Worm (Caenorhabditis elegans) whole organism, L2 larva: ENCODE measurements around the gene tps-1.

Source experiments
- C34F6.9 ChIP-seq: fragments of 150-350 bp; optimal IDR thresholded peaks from 2 replicates; lab custom pipeline; 2014; ENCODE audit warnings: missing biosample characterization, missing genetic modification characterization
- F13H6.1 ChIP-seq: sonication (generic microtip); optimal IDR thresholded peaks from 2 replicates; lab custom pipeline; 2016; ENCODE audit warnings: missing genetic modification characterization, missing compliant biosample characterization
- R02D3.7 ChIP-seq: fragments of 150-350 bp; optimal IDR thresholded peaks from 2 replicates; lab custom pipeline; 2014; ENCODE audit warnings: missing biosample characterization, missing genetic modification characterization
- Y55F3AM.14 ChIP-seq: fragments of 200-800 bp; sonication (Bioruptor generic); optimal IDR thresholded peaks from 2 replicates; lab custom pipeline; 2018; ENCODE audit warnings: mild to moderate bottlenecking, missing genetic modification characterization, missing compliant biosample characterization
- ZK546.5 ChIP-seq: sonication (generic microtip); optimal IDR thresholded peaks from 2 replicates; lab custom pipeline; 2017; ENCODE audit warnings: missing biosample characterization, missing genetic modification characterization
- alr-1 ChIP-seq: fragments of 150-350 bp; optimal IDR thresholded peaks from 2 replicates; lab custom pipeline; 2014; ENCODE audit warnings: missing biosample characterization, missing genetic modification characterization
- aly-2 ChIP-seq: fragments of 150-350 bp; optimal IDR thresholded peaks from 2 replicates; lab custom pipeline; 2014; ENCODE audit warnings: missing biosample characterization, missing genetic modification characterization
- ama-1 ChIP-seq: fragments of 150-350 bp; optimal IDR thresholded peaks from 2 replicates; lab custom pipeline; 2018; ENCODE audit warnings: inconsistent platforms
- blmp-1 ChIP-seq: sonication (generic microtip); optimal IDR thresholded peaks from 2 replicates; lab custom pipeline; 2017; ENCODE audit warnings: missing genetic modification characterization, mild to moderate bottlenecking, missing compliant biosample characterization, antibody characterized with exemption, moderate library complexity; ENCODE audit not compliant: insufficient read depth
- ceh-16 ChIP-seq: fragments of 150-350 bp; optimal IDR thresholded peaks from 2 replicates; lab custom pipeline; 2014; ENCODE audit warnings: missing biosample characterization, missing genetic modification characterization
- ceh-82 ChIP-seq: fragments of 150-350 bp; optimal IDR thresholded peaks from 2 replicates; lab custom pipeline; 2014; ENCODE audit warnings: missing biosample characterization, missing genetic modification characterization
- crh-2 ChIP-seq: sonication (generic microtip); optimal IDR thresholded peaks from 2 replicates; lab custom pipeline; 2017; ENCODE audit warnings: missing biosample characterization, missing genetic modification characterization
- dmd-4 ChIP-seq: sonication (generic microtip); optimal IDR thresholded peaks from 2 replicates; lab custom pipeline; 2017; ENCODE audit warnings: missing biosample characterization, missing genetic modification characterization
- egl-27 ChIP-seq: sonication (generic microtip); optimal IDR thresholded peaks from 3 replicates; lab custom pipeline; 2017; ENCODE audit warnings: missing biosample characterization, missing genetic modification reagents, missing genetic modification characterization
- elt-1 ChIP-seq: fragments of 150-350 bp; optimal IDR thresholded peaks from 2 replicates; lab custom pipeline; 2014; ENCODE audit warnings: missing biosample characterization, missing genetic modification characterization
- elt-3 ChIP-seq: sonication (generic microtip); optimal IDR thresholded peaks from 2 replicates; lab custom pipeline; 2017; ENCODE audit warnings: missing biosample characterization, missing genetic modification characterization
- fos-1 ChIP-seq: fragments of 150-350 bp; optimal IDR thresholded peaks from 2 replicates; lab custom pipeline; 2014; ENCODE audit warnings: missing biosample characterization, missing genetic modification characterization
- gmeb-1 ChIP-seq: fragments of 150-350 bp; optimal IDR thresholded peaks from 2 replicates; lab custom pipeline; 2014; ENCODE audit warnings: missing biosample characterization, missing genetic modification characterization
- lin-11 ChIP-seq: fragments of 150-350 bp; sonication (generic microtip); optimal IDR thresholded peaks from 2 replicates; lab custom pipeline; 2014; ENCODE audit warnings: missing biosample characterization, missing genetic modification characterization, inconsistent platforms, mixed read lengths
- lin-13 ChIP-seq: fragments of 150-350 bp; optimal IDR thresholded peaks from 2 replicates; lab custom pipeline; 2014; ENCODE audit warnings: missing biosample characterization, missing genetic modification reagents, missing genetic modification characterization
- lin-39 ChIP-seq: fragments of 150-350 bp; optimal IDR thresholded peaks from 2 replicates; lab custom pipeline; 2014; ENCODE audit warnings: missing biosample characterization, missing genetic modification reagents, missing genetic modification characterization
- lsy-2 ChIP-seq, 2 experiments: fragments of 150-350 bp in 1 of 2; sonication (generic microtip) in 1 of 2; optimal IDR thresholded peaks; 2 replicates each; lab custom pipeline; 2014 to 2017; ENCODE audit warnings: missing biosample characterization in 2 of 2, missing genetic modification characterization in 2 of 2
- mab-5 ChIP-seq: fragments of 150-350 bp; optimal IDR thresholded peaks from 2 replicates; lab custom pipeline; 2014; ENCODE audit warnings: missing biosample characterization, missing genetic modification characterization
- mbf-1 ChIP-seq: sonication (generic microtip); optimal IDR thresholded peaks from 2 replicates; lab custom pipeline; 2017; ENCODE audit warnings: missing biosample characterization, missing genetic modification characterization
- mdl-1 ChIP-seq, 2 experiments: fragments of 150-350 bp in 1 of 2; sonication (generic microtip) in 1 of 2; optimal IDR thresholded peaks; 2 replicates each; lab custom pipeline; 2017; ENCODE audit warnings: missing biosample characterization in 2 of 2, missing genetic modification characterization in 2 of 2
- nhr-10 ChIP-seq: sonication (generic microtip); optimal IDR thresholded peaks from 2 replicates; lab custom pipeline; 2017; ENCODE audit warnings: missing biosample characterization, missing genetic modification characterization
- nhr-11 ChIP-seq: fragments of 150-350 bp; optimal IDR thresholded peaks from 2 replicates; lab custom pipeline; 2014; ENCODE audit warnings: missing biosample characterization, missing genetic modification characterization
- nhr-12 ChIP-seq: fragments of 150-350 bp; optimal IDR thresholded peaks from 2 replicates; lab custom pipeline; 2014; ENCODE audit warnings: missing biosample characterization, missing genetic modification characterization
- nhr-129 ChIP-seq: fragments of 150-350 bp; optimal IDR thresholded peaks from 2 replicates; lab custom pipeline; 2014; ENCODE audit warnings: missing biosample characterization, missing genetic modification characterization
- nhr-21 ChIP-seq: fragments of 150-350 bp; optimal IDR thresholded peaks from 2 replicates; lab custom pipeline; 2014; ENCODE audit warnings: missing biosample characterization, missing genetic modification characterization
- nhr-23 ChIP-seq: fragments of 150-350 bp; optimal IDR thresholded peaks from 2 replicates; lab custom pipeline; 2014; ENCODE audit warnings: missing biosample characterization, missing genetic modification reagents, missing genetic modification characterization
- nhr-237 ChIP-seq: fragments of 150-350 bp; optimal IDR thresholded peaks from 2 replicates; lab custom pipeline; 2014; ENCODE audit warnings: missing biosample characterization, missing genetic modification characterization
- nhr-25 ChIP-seq: fragments of 150-350 bp; sonication (generic microtip); optimal IDR thresholded peaks from 3 replicates; lab custom pipeline; 2014; ENCODE audit warnings: missing biosample characterization, missing genetic modification characterization
- nhr-6 ChIP-seq: fragments of 150-350 bp; optimal IDR thresholded peaks from 2 replicates; lab custom pipeline; 2014; ENCODE audit warnings: missing biosample characterization, missing genetic modification characterization
- nhr-77 ChIP-seq: fragments of 150-350 bp; optimal IDR thresholded peaks from 2 replicates; lab custom pipeline; 2014; ENCODE audit warnings: missing biosample characterization, missing genetic modification characterization
- peb-1 ChIP-seq: fragments of 150-350 bp; optimal IDR thresholded peaks from 2 replicates; lab custom pipeline; 2014; ENCODE audit warnings: missing biosample characterization, missing genetic modification characterization
- sem-4 ChIP-seq: fragments of 150-350 bp; optimal IDR thresholded peaks from 2 replicates; lab custom pipeline; 2014; ENCODE audit warnings: missing biosample characterization, missing genetic modification reagents, missing genetic modification characterization
- skn-1 ChIP-seq: sonication (generic microtip); optimal IDR thresholded peaks from 2 replicates; lab custom pipeline; 2017; ENCODE audit warnings: missing biosample characterization, missing genetic modification characterization
- sma-3 ChIP-seq: sonication (generic microtip); optimal IDR thresholded peaks from 2 replicates; lab custom pipeline; 2016; ENCODE audit warnings: missing genetic modification reagents, missing genetic modification characterization, missing compliant biosample characterization
- sma-9 ChIP-seq, 2 experiments: fragments of 150-350 bp in 1 of 2; sonication (generic microtip) in 1 of 2; optimal IDR thresholded peaks; 2 replicates each; lab custom pipeline; 2014 to 2016; ENCODE audit warnings: missing genetic modification characterization in 2 of 2, mild to moderate bottlenecking in 1 of 2, missing biosample characterization in 1 of 2, missing compliant biosample characterization in 1 of 2, missing genetic modification reagents in 1 of 2, moderate library complexity in 1 of 2
- snpc-4 ChIP-seq: fragments of 150-350 bp; optimal IDR thresholded peaks from 2 replicates; lab custom pipeline; 2014; ENCODE audit warnings: missing biosample characterization, missing genetic modification characterization
- unc-39 ChIP-seq: fragments of 150-350 bp; optimal IDR thresholded peaks from 2 replicates; lab custom pipeline; 2014; ENCODE audit warnings: missing biosample characterization, missing genetic modification characterization
- unc-55 ChIP-seq: fragments of 150-350 bp; sonication (generic microtip); optimal IDR thresholded peaks from 3 replicates; lab custom pipeline; 2014; ENCODE audit warnings: missing biosample characterization, missing genetic modification reagents, missing genetic modification characterization
- unc-62 ChIP-seq: fragments of 150-350 bp; optimal IDR thresholded peaks from 2 replicates; lab custom pipeline; 2014; ENCODE audit warnings: missing biosample characterization, missing genetic modification reagents, missing genetic modification characterization
- zag-1 ChIP-seq: fragments of 150-350 bp; optimal IDR thresholded peaks from 2 replicates; lab custom pipeline; 2014; ENCODE audit warnings: missing biosample characterization, missing genetic modification characterization
- ztf-1 ChIP-seq: fragments of 200-800 bp; sonication (Bioruptor generic); conservative IDR thresholded peaks from 2 replicates; pipeline ENCODE4 v1.3.6; 2022; ENCODE audit warnings: missing genetic modification characterization, missing compliant biosample characterization
- ztf-11 ChIP-seq: sonication (generic microtip); optimal IDR thresholded peaks from 2 replicates; lab custom pipeline; 2017; ENCODE audit warnings: missing biosample characterization, missing genetic modification characterization
- ztf-4 ChIP-seq: fragments of 150-350 bp; optimal IDR thresholded peaks from 2 replicates; lab custom pipeline; 2014; ENCODE audit warnings: missing biosample characterization, missing genetic modification characterization

Gene tps-1

DNA sequence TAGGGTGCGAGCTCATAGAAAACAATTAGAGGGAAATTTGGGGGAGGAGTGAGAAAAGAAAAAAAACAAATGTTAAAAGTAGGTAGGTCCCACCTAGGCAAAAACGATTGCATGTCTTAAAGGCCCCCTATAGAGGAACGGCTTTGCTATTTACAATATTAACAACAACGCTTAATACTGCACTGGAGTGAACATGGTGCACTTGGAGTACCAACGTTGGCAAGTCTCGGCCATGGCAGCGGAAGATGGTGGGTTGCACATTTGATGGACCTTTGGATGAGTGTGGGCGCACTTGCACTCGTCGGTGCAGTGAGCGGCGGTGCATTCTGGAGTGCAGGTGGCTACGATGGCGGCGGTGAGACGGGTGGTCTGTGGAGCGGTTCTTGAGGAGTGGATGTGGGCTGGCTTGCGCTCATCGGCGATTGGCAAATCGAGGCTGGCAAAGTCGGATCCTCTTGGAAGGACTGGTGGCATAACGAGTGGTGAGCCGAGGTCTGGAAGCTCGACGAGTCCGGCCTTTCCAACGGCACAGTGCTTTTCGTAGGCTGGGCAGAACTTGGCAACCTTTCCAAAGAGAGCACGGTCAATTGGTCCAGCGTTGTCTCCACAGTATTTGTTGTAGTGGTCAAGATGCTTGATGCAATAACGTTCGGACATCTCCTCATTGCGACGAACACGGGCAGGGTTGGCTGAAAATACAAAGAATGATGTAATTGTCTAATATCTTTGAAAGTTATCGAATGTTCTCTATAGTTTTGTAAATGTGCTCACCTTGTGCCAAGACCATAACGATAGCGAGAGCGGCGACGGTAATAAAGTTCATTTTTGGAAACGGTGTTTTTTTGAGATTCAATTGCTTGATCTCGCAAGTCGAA lies 53.5 kb downstream of the tps-1 start:
- no peak for TF ChIP-seq dmd-4 (tag; lab: Kevin White, UChicago)
- no peak for TF ChIP-seq unc-62 (GFP tag; lab: Kevin White, UChicago)
- TF ChIP-seq alr-1 (tag; lab: Kevin White, UChicago) = no peak
- no peak for TF ChIP-seq nhr-10 (tag; lab: Kevin White, UChicago)
- no peak for TF ChIP-seq nhr-237 (tag; lab: Kevin White, UChicago)
- no peak for TF ChIP-seq ceh-16 (tag; lab: Kevin White, UChicago)
- TF ChIP-seq nhr-21 (tag; lab: Kevin White, UChicago) = peak; percentile 84
- TF ChIP-seq lin-13 (GFP tag; lab: Kevin White, UChicago) = no peak
- no peak for TF ChIP-seq elt-1 (tag; lab: Kevin White, UChicago)
- peak; percentile 27 for TF ChIP-seq Y55F3AM.14 (GFP tag; lab: Kevin White, UChicago)
- TF ChIP-seq snpc-4 = no peak
- TF ChIP-seq R02D3.7 (tag; lab: Kevin White, UChicago) = no peak
- peak; percentile 46 for TF ChIP-seq blmp-1 (tag; lab: Kevin White, UChicago)
- TF ChIP-seq ama-1 (lab: Kevin White, UChicago) = peak; percentile 97
- TF ChIP-seq nhr-25 = no peak
- no peak for TF ChIP-seq unc-39 (tag; lab: Kevin White, UChicago)
- TF ChIP-seq ztf-4 (tag; lab: Kevin White, UChicago) = no peak
- TF ChIP-seq sma-3 = no peak
- TF ChIP-seq ztf-1 (GFP tag; lab: Robert Waterston, UW) = no peak
- TF ChIP-seq nhr-11 = no peak
- TF ChIP-seq nhr-77 (tag; lab: Kevin White, UChicago) = no peak
- no peak for TF ChIP-seq ztf-11
- no peak for TF ChIP-seq ZK546.5 (tag; lab: Kevin White, UChicago)
- no peak for TF ChIP-seq mdl-1 (tag; optimal IDR thresholded peaks at IDR 0.05; lab: Kevin White, UChicago)
- no peak for TF ChIP-seq C34F6.9
- TF ChIP-seq F13H6.1 (tag; lab: Kevin White, UChicago) = no peak
- TF ChIP-seq sem-4 (tag; lab: Kevin White, UChicago) = no peak
- TF ChIP-seq crh-2 (tag; lab: Kevin White, UChicago) = no peak
- no peak for TF ChIP-seq aly-2 (tag; lab: Kevin White, UChicago)
- no peak for TF ChIP-seq peb-1
- no peak for TF ChIP-seq unc-55
- peak; percentile 14 for TF ChIP-seq nhr-6 (tag; lab: Kevin White, UChicago)
- no peak for TF ChIP-seq lin-39 (tag; lab: Kevin White, UChicago)
- no peak for TF ChIP-seq mab-5 (tag; lab: Kevin White, UChicago)
- no peak for TF ChIP-seq elt-3 (tag; lab: Kevin White, UChicago)
- no peak for TF ChIP-seq nhr-129 (tag; lab: Kevin White, UChicago)
- peak; percentile 54 for TF ChIP-seq sma-9 (GFP tag; optimal IDR thresholded peaks at IDR 0.05; lab: Kevin White, UChicago)
- TF ChIP-seq sma-9 (tag; optimal IDR thresholded peaks at IDR 0.05; lab: Kevin White, UChicago) = no peak
- TF ChIP-seq mbf-1 (tag; lab: Kevin White, UChicago) = no peak
- TF ChIP-seq fos-1 = no peak
- no peak for TF ChIP-seq nhr-12 (tag; lab: Kevin White, UChicago)
- peak in 1 of 2 experiments; percentile 1 for TF ChIP-seq lsy-2 (tag; optimal IDR thresholded peaks at IDR 0.05; lab: Kevin White, UChicago)
- no peak for TF ChIP-seq lin-11 (tag; lab: Kevin White, UChicago)
- TF ChIP-seq gmeb-1 (tag; lab: Kevin White, UChicago) = no peak
- no peak for TF ChIP-seq egl-27 (tag; lab: Kevin White, UChicago)
- TF ChIP-seq nhr-23 = no peak
- no peak for TF ChIP-seq skn-1 (tag; lab: Kevin White, UChicago)
- TF ChIP-seq zag-1 (tag; lab: Kevin White, UChicago) = no peak
- no peak for TF ChIP-seq ceh-82 (tag; lab: Kevin White, UChicago)
- TF ChIP-seq, all 48 proteins: peak for 7
